Worm (Caenorhabditis elegans): ENCODE measurements around the gene K09C6.10.

The K09C6.10 gene

ce11 chrV:858841-859456 lies 19.7 kb downstream of the K09C6.10 start (continued):
- TF ChIP-seq snpc-1.2 (GFP tag; IDR thresholded peaks at IDR 0.05) (peak; percentile 74), fos-1 (tag; optimal IDR thresholded peaks at IDR 0.05) (no peak), zip-11 (GFP tag; IDR thresholded peaks at IDR 0.05) (no peak), daf-12 (tag; optimal IDR thresholded peaks at IDR 0.05) (no peak), set-16 (GFP tag; IDR thresholded peaks at IDR 0.05) (no peak), Y75B8A.6 (GFP tag; IDR thresholded peaks at IDR 0.05) (0 out of 2 replicates have a peak, but pooled peaks have one; percentile 12), ZK337.2 (GFP tag; IDR thresholded peaks at IDR 0.05) (peak; percentile 48; the same call in 1 of the 2 replicates), duxl-1 (tag; optimal IDR thresholded peaks at IDR 0.05; ENCODE audit: poor library complexity) (no peak), dmd-6 (GFP tag; IDR thresholded peaks at IDR 0.05) (peak; percentile 24; the same call in 1 of the 2 replicates)

- TF ChIP-seq snpc-1.2 (GFP tag; IDR thresholded peaks at IDR 0.05) (no peak), aha-1 (tag) (no peak), mdl-1 (tag; optimal IDR thresholded peaks at IDR 0.05) (no peak), daf-12 (tag; optimal IDR thresholded peaks at IDR 0.05) (no peak)
Measured at ce11 chrV:866729-867128, 27.5 kb downstream of the K09C6.10 start, which contains the start of gene T02B11.3. Gene T02B11.3, minus strand, starts transcription at chrV:866829.

- no peak for TF ChIP-seq lin-1 (GFP tag; IDR thresholded peaks at IDR 0.05)
- no peak for TF ChIP-seq T20F7.1 (GFP tag; optimal IDR thresholded peaks at IDR 0.05)
- no peak for TF ChIP-seq daf-12 (tag; optimal IDR thresholded peaks at IDR 0.05)
- no peak for TF ChIP-seq set-16 (GFP tag; IDR thresholded peaks at IDR 0.05)
- TF ChIP-seq F44E2.7 (GFP tag; IDR thresholded peaks at IDR 0.05): no peak
- no peak for TF ChIP-seq zfp-2 (tag; optimal IDR thresholded peaks at IDR 0.05)
- TF ChIP-seq ceh-62 (tag; optimal IDR thresholded peaks at IDR 0.05): no peak
- TF ChIP-seq dve-1 (tag; optimal IDR thresholded peaks at IDR 0.05; ENCODE audit: insufficient read depth): no peak
- no peak for TF ChIP-seq jun-1 (tag; optimal IDR thresholded peaks at IDR 0.05)
- TF ChIP-seq ama-1 (optimal IDR thresholded peaks at IDR 0.05): no peak
- TF ChIP-seq ceh-32 (tag; optimal IDR thresholded peaks at IDR 0.05; ENCODE audit: poor library complexity): no peak
- no peak for TF ChIP-seq nhr-102 (tag; optimal IDR thresholded peaks at IDR 0.05)
- no peak for TF ChIP-seq nhr-28 (tag; optimal IDR thresholded peaks at IDR 0.05)
- TF ChIP-seq php-3 (GFP tag; IDR thresholded peaks at IDR 0.05): no peak
- TF ChIP-seq dpl-1 (GFP tag; optimal IDR thresholded peaks at IDR 0.05): no peak
- TF ChIP-seq nhr-77 (tag; optimal IDR thresholded peaks at IDR 0.05): no peak
- TF ChIP-seq cey-2 (tag; optimal IDR thresholded peaks at IDR 0.05; ENCODE audit: borderline replicate concordance, insufficient read depth): no peak
- no peak for TF ChIP-seq F37D6.2 (tag; optimal IDR thresholded peaks at IDR 0.05)
Measured at ce11 chrV:871029-871428, 31.8 kb downstream of the K09C6.10 start, which contains the start of gene T02B11.4. Gene T02B11.4, minus strand, starts transcription at chrV:871129.

- no peak for TF ChIP-seq dmd-9 (GFP tag; IDR thresholded peaks at IDR 0.05)
- TF ChIP-seq daf-8 (GFP tag; IDR thresholded peaks at IDR 0.05): no peak
- TF ChIP-seq nhr-111 (GFP tag; optimal IDR thresholded peaks at IDR 0.05): no peak
- no peak for TF ChIP-seq cey-2 (tag; optimal IDR thresholded peaks at IDR 0.05; ENCODE audit: borderline replicate concordance, insufficient read depth)
- TF ChIP-seq jun-1 (tag; optimal IDR thresholded peaks at IDR 0.05): no peak
- no peak for TF ChIP-seq daf-16 (GFP tag; optimal IDR thresholded peaks at IDR 0.05)
- TF ChIP-seq daf-16 (tag; optimal IDR thresholded peaks at IDR 0.05): no peak
- no peak for TF ChIP-seq sdz-12 (GFP tag; optimal IDR thresholded peaks at IDR 0.05)
- no peak for TF ChIP-seq hif-1 (tag; optimal IDR thresholded peaks at IDR 0.05)
- no peak for TF ChIP-seq lin-1 (GFP tag; IDR thresholded peaks at IDR 0.05)
- no peak for TF ChIP-seq ama-1 (optimal IDR thresholded peaks at IDR 0.05)
- no peak for TF ChIP-seq attf-4 (tag; optimal IDR thresholded peaks at IDR 0.05)
- no peak for TF ChIP-seq spr-3 (GFP tag; optimal IDR thresholded peaks at IDR 0.05)
- no peak for TF ChIP-seq mep-1 (tag; optimal IDR thresholded peaks at IDR 0.05)
- no peak for TF ChIP-seq F44E2.7 (GFP tag; IDR thresholded peaks at IDR 0.05)
- no peak for TF ChIP-seq ceh-44 (GFP tag; IDR thresholded peaks at IDR 0.05)
Measured at ce11 chrV:875945-876344, 36.7 kb downstream of the K09C6.10 start, which contains the start of gene T02B11.9. Gene T02B11.9, plus strand, starts transcription at chrV:876245.
